Worm (Caenorhabditis elegans): ENCODE data around the gene Y24D9A.6.

Gene Y24D9A.6

ce11 chrIV:4390438-4390894 lies 9.7 kb downstream of the Y24D9A.6 start, which contains the start of the genes rpl-7A and set-21 (continued):
- TF ChIP-seq let-607 (tag; optimal IDR thresholded peaks at IDR 0.05), result peak; percentile 85 to 92
- 0 out of 2 replicates have a peak, but pooled peaks have one; percentile 19 for TF ChIP-seq ztf-25 (GFP tag; IDR thresholded peaks at IDR 0.05)
- peak; percentile 91 for TF ChIP-seq F39B2.1 (GFP tag; IDR thresholded peaks at IDR 0.05)
- TF ChIP-seq nhr-120 (GFP tag; IDR thresholded peaks at IDR 0.05), result no peak
- peak; percentile 79 for TF ChIP-seq F23B12.7 (tag; optimal IDR thresholded peaks at IDR 0.05; ENCODE audit: insufficient read depth)
- peak; percentile 55 for TF ChIP-seq ets-4 (GFP tag; optimal IDR thresholded peaks at IDR 0.05)
- peak; percentile 87 for TF ChIP-seq Y67H2A.10 (GFP tag; conservative IDR thresholded peaks at IDR 0.05)
- no peak for TF ChIP-seq F10E7.11 (tag; optimal IDR thresholded peaks at IDR 0.05)
- TF ChIP-seq hsf-1 (GFP tag; IDR thresholded peaks at IDR 0.05), result peak; percentile 87
- TF ChIP-seq tlf-1 (GFP tag; optimal IDR thresholded peaks at IDR 0.05), result peak; percentile 98
- no peak for TF ChIP-seq zim-3 (tag; optimal IDR thresholded peaks at IDR 0.05)
- peak; percentile 96 for TF ChIP-seq ceh-27 (GFP tag; optimal IDR thresholded peaks at IDR 0.05)
- TF ChIP-seq pha-4 (tag; optimal IDR thresholded peaks at IDR 0.05), result no peak
- no peak for TF ChIP-seq nhr-179 (tag; optimal IDR thresholded peaks at IDR 0.05)
- peak; percentile 95 for TF ChIP-seq madf-6 (GFP tag; IDR thresholded peaks at IDR 0.05)
- peak; percentile 98 for TF ChIP-seq rcor-1 (GFP tag; IDR thresholded peaks at IDR 0.05)
- no peak for TF ChIP-seq T07F8.4 (tag; optimal IDR thresholded peaks at IDR 0.05)
- peak; percentile 87 for TF ChIP-seq K12H6.12 (tag; optimal IDR thresholded peaks at IDR 0.05)
- peak; percentile 55 for TF ChIP-seq snpc-4 (GFP tag; optimal IDR thresholded peaks at IDR 0.05)
- TF ChIP-seq snpc-4 (tag; optimal IDR thresholded peaks at IDR 0.05), result peak; percentile 25 to 82 (median 74)
- TF ChIP-seq aptf-3 (GFP tag; IDR thresholded peaks at IDR 0.05), result no peak
- TF ChIP-seq let-526 (GFP tag; IDR thresholded peaks at IDR 0.05), result peak; percentile 90
- peak; percentile 97 for TF ChIP-seq K11D2.4 (GFP tag; IDR thresholded peaks at IDR 0.05)
- peak; percentile 25; the same call in 1 of the 2 replicates for TF ChIP-seq lin-26 (GFP tag; IDR thresholded peaks at IDR 0.05)
- TF ChIP-seq hmg-20 (GFP tag; IDR thresholded peaks at IDR 0.05), result peak; percentile 90
- peak; percentile 87 for TF ChIP-seq attf-3 (GFP tag; conservative IDR thresholded peaks at IDR 0.05)
- TF ChIP-seq egl-18 (GFP tag; IDR thresholded peaks at IDR 0.05), result peak; percentile 97
- TF ChIP-seq somi-1 (GFP tag; optimal IDR thresholded peaks at IDR 0.05), result peak; percentile 80
- peak; percentile 67 for TF ChIP-seq xnd-1 (tag; optimal IDR thresholded peaks at IDR 0.05)
- peak; percentile 36 for TF ChIP-seq B0035.1 (tag; optimal IDR thresholded peaks at IDR 0.05)
- no peak; the same call in 1 of the 2 replicates for TF ChIP-seq ceh-40 (GFP tag; IDR thresholded peaks at IDR 0.05)
- TF ChIP-seq lin-54 (GFP tag; optimal IDR thresholded peaks at IDR 0.05), result peak; percentile 99
- peak; percentile 97 for TF ChIP-seq D2030.7 (GFP tag; IDR thresholded peaks at IDR 0.05)
- TF ChIP-seq nhr-90 (tag; optimal IDR thresholded peaks at IDR 0.05), result peak; percentile 36
- TF ChIP-seq F57A8.1 (GFP tag; optimal IDR thresholded peaks at IDR 0.05), result no peak
- peak; percentile 83 for TF ChIP-seq lsl-1 (GFP tag; optimal IDR thresholded peaks at IDR 0.05)
- TF ChIP-seq ceh-91 (GFP tag; IDR thresholded peaks at IDR 0.05), result peak; percentile 97
- TF ChIP-seq mxl-1 (tag; optimal IDR thresholded peaks at IDR 0.05), result no peak
- no peak for TF ChIP-seq lsy-27 (tag; optimal IDR thresholded peaks at IDR 0.05; ENCODE audit: borderline replicate concordance, insufficient read depth)
- peak; percentile 87 for TF ChIP-seq ztf-18 (tag; optimal IDR thresholded peaks at IDR 0.05)
- TF ChIP-seq hlh-12 (tag; optimal IDR thresholded peaks at IDR 0.05), result no peak
- TF ChIP-seq T26A5.8 (tag; optimal IDR thresholded peaks at IDR 0.05), result no peak
- peak; percentile 82 for TF ChIP-seq unc-130 (GFP tag; optimal IDR thresholded peaks at IDR 0.05)
- peak; percentile 91 for TF ChIP-seq C17E4.6 (GFP tag; IDR thresholded peaks at IDR 0.05)
- peak; percentile 100 for TF ChIP-seq mcd-1 (GFP tag; IDR thresholded peaks at IDR 0.05)
- peak; percentile 97 for TF ChIP-seq madf-3 (GFP tag; IDR thresholded peaks at IDR 0.05)
- peak; percentile 59; the same call in 1 of the 2 replicates for TF ChIP-seq Y53F4B.3 (GFP tag; IDR thresholded peaks at IDR 0.05)
- no peak for TF ChIP-seq mes-4 (tag; optimal IDR thresholded peaks at IDR 0.05)
- peak; percentile 67; the same call in 1 of the 2 replicates for TF ChIP-seq Y56A3A.18 (GFP tag; IDR thresholded peaks at IDR 0.05)
